Fruit fly (Drosophila melanogaster) whole organism, embryonic: ENCODE results near the gene CG14805.
A peak's percentile ranks its signal among the peaks of the same experiment; 100 is the strongest.

Experiments used
- BtbVII ChIP-seq: fragments of 200-800 bp; sonication (Bioruptor generic); optimal IDR thresholded peaks from 3 replicates; lab custom pipeline; 2017; ENCODE audit warnings: missing biosample characterization, mild to moderate bottlenecking, missing genetic modification characterization
- C15 ChIP-seq: fragments of 200-800 bp; sonication (Bioruptor generic); IDR thresholded peaks from 3 replicates; pipeline ENCODE4 v1.3.6; 2022; ENCODE audit warnings: missing biosample characterization, missing genetic modification characterization
- CG11398 ChIP-seq: fragments of 200-800 bp; sonication (Bioruptor generic); optimal IDR thresholded peaks from 2 replicates; lab custom pipeline; 2016; ENCODE audit warnings: missing biosample characterization, missing genetic modification characterization
- CG14860 ChIP-seq: fragments of 200-800 bp; sonication (Bioruptor generic); IDR thresholded peaks from 3 replicates; pipeline ENCODE4 v1.3.6; 2022; ENCODE audit warnings: missing biosample characterization, missing genetic modification characterization; ENCODE audit not compliant: partially characterized antibody
- CG17361 ChIP-seq: fragments of 200-800 bp; sonication (Bioruptor generic); IDR thresholded peaks from 3 replicates; pipeline ENCODE4 v1.3.6; 2022; ENCODE audit warnings: missing biosample characterization, missing genetic modification characterization
- CG17385 ChIP-seq: fragments of 200-800 bp; sonication (Bioruptor generic); optimal IDR thresholded peaks from 3 replicates; lab custom pipeline; 2018; ENCODE audit warnings: missing biosample characterization, mild to moderate bottlenecking, missing genetic modification characterization
- CG17568 ChIP-seq: fragments of 200-800 bp; sonication (Bioruptor generic); optimal IDR thresholded peaks from 2 replicates; lab custom pipeline; 2018; ENCODE audit warnings: missing biosample characterization, mild to moderate bottlenecking, missing genetic modification characterization, moderate library complexity
- CG2116 ChIP-seq: fragments of 200-800 bp; sonication (Bioruptor generic); optimal IDR thresholded peaks from 3 replicates; lab custom pipeline; 2018; ENCODE audit warnings: missing biosample characterization, mild to moderate bottlenecking, missing genetic modification characterization
- CG31441 ChIP-seq: fragments of 200-800 bp; sonication (Bioruptor generic); IDR thresholded peaks from 2 replicates; pipeline ENCODE4 v1.3.6; 2022; ENCODE audit warnings: missing biosample characterization, missing genetic modification characterization
- CG32767 ChIP-seq: fragments of 200-800 bp; sonication (Bioruptor generic); IDR thresholded peaks from 2 replicates; pipeline ENCODE4 v1.3.6; 2022; ENCODE audit warnings: missing biosample characterization, missing genetic modification characterization
- CG4360 ChIP-seq: fragments of 200-800 bp; sonication (Bioruptor generic); IDR thresholded peaks from 2 replicates; pipeline ENCODE4 v1.3.6; 2022; ENCODE audit warnings: missing biosample characterization, missing genetic modification characterization
- CG43689 ChIP-seq: fragments of 200-800 bp; sonication (Bioruptor generic); IDR thresholded peaks from 2 replicates; pipeline ENCODE4 v1.3.6; 2022; ENCODE audit warnings: missing biosample characterization, missing genetic modification characterization
- CG4854 ChIP-seq: fragments of 200-800 bp; sonication (Bioruptor generic); optimal IDR thresholded peaks from 2 replicates; lab custom pipeline; 2016; ENCODE audit warnings: missing biosample characterization, missing genetic modification characterization, inconsistent platforms
- CG5180 ChIP-seq: fragments of 200-800 bp; sonication (Bioruptor generic); optimal IDR thresholded peaks from 3 replicates; lab custom pipeline; 2017; ENCODE audit warnings: missing biosample characterization, missing genetic modification characterization, mild to moderate bottlenecking, moderate library complexity, missing genetic modification reagents
- CG6254 ChIP-seq: fragments of 200-800 bp; sonication (Bioruptor generic); optimal IDR thresholded peaks from 3 replicates; lab custom pipeline; 2017; ENCODE audit warnings: mild to moderate bottlenecking, missing biosample characterization, missing genetic modification reagents, missing genetic modification characterization
- CG6654 ChIP-seq: fragments of 200-800 bp; sonication (Bioruptor generic); optimal IDR thresholded peaks from 2 replicates; lab custom pipeline; 2017; ENCODE audit warnings: missing biosample characterization, mild to moderate bottlenecking, missing genetic modification characterization
- CG7786 ChIP-seq: fragments of 200-800 bp; sonication (Bioruptor generic); optimal IDR thresholded peaks from 2 replicates; lab custom pipeline; 2016; ENCODE audit warnings: missing biosample characterization, missing genetic modification characterization
- CG9797 ChIP-seq: fragments of 200-800 bp; sonication (Bioruptor generic); optimal IDR thresholded peaks from 3 replicates; lab custom pipeline; 2018; ENCODE audit warnings: missing biosample characterization, mild to moderate bottlenecking, missing genetic modification characterization
- CG9817 ChIP-seq: fragments of 200-800 bp; sonication (Bioruptor generic); optimal IDR thresholded peaks from 2 replicates; lab custom pipeline; 2018; ENCODE audit warnings: missing biosample characterization, mild to moderate bottlenecking, missing genetic modification characterization, moderate library complexity
- CG9932 ChIP-seq: fragments of 200-800 bp; sonication (Bioruptor generic); IDR thresholded peaks from 2 replicates; pipeline ENCODE4 v1.3.6; 2022; ENCODE audit warnings: missing biosample characterization, missing genetic modification characterization
- Dbx ChIP-seq: fragments of 200-800 bp; sonication (Bioruptor generic); IDR thresholded peaks from 3 replicates; pipeline ENCODE4 v1.3.6; 2022; ENCODE audit warnings: missing biosample characterization, missing genetic modification characterization
- Gug ChIP-seq: fragments of 200-800 bp; sonication (Bioruptor generic); IDR thresholded peaks from 4 replicates; pipeline ENCODE4 v1.3.6; 2022; ENCODE audit warnings: missing biosample characterization, missing genetic modification characterization
- H15 ChIP-seq: fragments of 200-800 bp; sonication (Bioruptor generic); IDR thresholded peaks from 3 replicates; pipeline ENCODE4 v1.3.6; 2022; ENCODE audit warnings: missing biosample characterization, missing genetic modification characterization
- HmgZ ChIP-seq: fragments of 200-800 bp; sonication (Bioruptor generic); optimal IDR thresholded peaks from 2 replicates; lab custom pipeline; 2018; ENCODE audit warnings: missing biosample characterization, mild to moderate bottlenecking, missing genetic modification characterization
- Hmr ChIP-seq: fragments of 200-800 bp; sonication (Bioruptor generic); optimal IDR thresholded peaks from 3 replicates; lab custom pipeline; 2017; ENCODE audit warnings: mild to moderate bottlenecking, missing biosample characterization, missing genetic modification reagents, missing genetic modification characterization
- Hr3 ChIP-seq: fragments of 200-800 bp; sonication (Bioruptor generic); optimal IDR thresholded peaks from 3 replicates; lab custom pipeline; 2016; ENCODE audit warnings: missing biosample characterization, missing genetic modification characterization
- Kr ChIP-seq: fragments of 200-800 bp; sonication (Bioruptor generic); optimal IDR thresholded peaks from 2 replicates; lab custom pipeline; 2017; ENCODE audit warnings: missing biosample characterization, mild to moderate bottlenecking, missing genetic modification characterization
- MTF-1 ChIP-seq: fragments of 200-800 bp; sonication (Bioruptor generic); optimal IDR thresholded peaks from 2 replicates; lab custom pipeline; 2018; ENCODE audit warnings: missing biosample characterization, mild to moderate bottlenecking, missing genetic modification characterization, borderline replicate concordance
- Oli ChIP-seq: fragments of 200-800 bp; sonication (Bioruptor generic); optimal IDR thresholded peaks from 2 replicates; lab custom pipeline; 2018; ENCODE audit warnings: missing biosample characterization, mild to moderate bottlenecking, missing genetic modification characterization, moderate library complexity
- Pdp1 ChIP-seq, 2 experiments: fragments of 200-800 bp; sonication (Bioruptor generic); optimal IDR thresholded peaks; 3 replicates each; lab custom pipeline; 2016; ENCODE audit warnings: missing biosample characterization in 2 of 2, missing genetic modification characterization in 2 of 2, mild to moderate bottlenecking in 1 of 2, moderate library complexity in 1 of 2
- Six4 ChIP-seq: fragments of 200-800 bp; sonication (Bioruptor generic); optimal IDR thresholded peaks from 2 replicates; lab custom pipeline; 2016; ENCODE audit warnings: missing biosample characterization, missing genetic modification characterization
- Sox102F ChIP-seq: fragments of 200-800 bp; sonication (Bioruptor generic); optimal IDR thresholded peaks from 2 replicates; lab custom pipeline; 2018; ENCODE audit warnings: missing biosample characterization, mild to moderate bottlenecking, missing genetic modification characterization, moderate library complexity
- TFAM ChIP-seq: fragments of 200-800 bp; sonication (Bioruptor generic); optimal IDR thresholded peaks from 2 replicates; lab custom pipeline; 2017; ENCODE audit warnings: missing biosample characterization, missing genetic modification characterization, inconsistent platforms
- Tbp ChIP-seq: fragments of >200 bp; optimal IDR thresholded peaks from 2 replicates; lab custom pipeline; 2018; ENCODE audit warnings: missing biosample characterization, missing genetic modification characterization
- az2 ChIP-seq: fragments of 200-800 bp; sonication (Bioruptor generic); optimal IDR thresholded peaks from 3 replicates; lab custom pipeline; 2016; ENCODE audit warnings: missing biosample characterization, missing genetic modification characterization
- bab2 ChIP-seq: fragments of 200-800 bp; sonication (Bioruptor generic); optimal IDR thresholded peaks from 2 replicates; lab custom pipeline; 2016; ENCODE audit warnings: missing biosample characterization, missing genetic modification characterization
- bcd ChIP-seq: fragments of 200-800 bp; sonication (Bioruptor generic); optimal IDR thresholded peaks from 2 replicates; lab custom pipeline; 2017; ENCODE audit warnings: missing biosample characterization, mild to moderate bottlenecking, missing genetic modification characterization
- dati ChIP-seq: fragments of 200-800 bp; sonication (Bioruptor generic); IDR thresholded peaks from 2 replicates; pipeline ENCODE4 v1.3.6; 2022; ENCODE audit warnings: missing biosample characterization, missing genetic modification characterization
- hkb ChIP-seq, 2 experiments: fragments of 200-800 bp in 1 of 2; fragments of >200 bp in 1 of 2; sonication (Bioruptor generic) in 1 of 2; IDR thresholded peaks in 1 of 2; optimal IDR thresholded peaks in 1 of 2; 2 replicates each; pipeline versions ENCODE4 v1.3.6 to Lab custom; 2017 to 2022; ENCODE audit warnings: missing biosample characterization in 1 of 2, missing genetic modification characterization in 1 of 2
- ken ChIP-seq: fragments of 200-800 bp; sonication (Bioruptor generic); IDR thresholded peaks from 3 replicates; pipeline ENCODE4 v1.3.6; 2022; ENCODE audit warnings: missing biosample characterization, missing genetic modification characterization
- lbe ChIP-seq: fragments of 200-800 bp; sonication (Bioruptor generic); optimal IDR thresholded peaks from 2 replicates; lab custom pipeline; 2016; ENCODE audit warnings: missing biosample characterization, mild to moderate bottlenecking, missing genetic modification characterization
- lmd ChIP-seq: fragments of 200-800 bp; sonication (Bioruptor generic); IDR thresholded peaks from 2 replicates; pipeline ENCODE4 v1.3.6; 2022; ENCODE audit warnings: missing biosample characterization, missing genetic modification characterization
- pan ChIP-seq, 4 experiments: fragments of >200 bp in 3 of 4; fragments of 200-800 bp in 1 of 4; sonication (Bioruptor generic) in 1 of 4; optimal IDR thresholded peaks in 3 of 4; IDR thresholded peaks in 1 of 4; 2 replicates each; pipeline versions ENCODE4 v1.3.6 to Lab custom; 2017 to 2022; ENCODE audit warnings: missing biosample characterization in 2 of 4, missing genetic modification characterization in 2 of 4, mixed read lengths in 1 of 4
- pho ChIP-seq: fragments of 200-800 bp; sonication (Bioruptor generic); optimal IDR thresholded peaks from 2 replicates; lab custom pipeline; 2016; ENCODE audit warnings: missing biosample characterization, missing genetic modification characterization
- pzg ChIP-seq: fragments of 200-800 bp; sonication (Bioruptor generic); optimal IDR thresholded peaks from 3 replicates; lab custom pipeline; 2018; ENCODE audit warnings: missing biosample characterization, mild to moderate bottlenecking, missing genetic modification characterization, moderate library complexity
- sisA ChIP-seq: fragments of 200-800 bp; sonication (Bioruptor generic); IDR thresholded peaks from 2 replicates; pipeline ENCODE4 v1.3.6; 2022; ENCODE audit warnings: missing biosample characterization, missing genetic modification characterization
- tin ChIP-seq: fragments of 200-800 bp; sonication (Bioruptor generic); optimal IDR thresholded peaks from 3 replicates; lab custom pipeline; 2016; ENCODE audit warnings: missing biosample characterization, missing genetic modification characterization
- tio ChIP-seq: fragments of 200-800 bp; sonication (Bioruptor generic); optimal IDR thresholded peaks from 2 replicates; lab custom pipeline; 2017; ENCODE audit warnings: missing biosample characterization, missing genetic modification characterization, inconsistent platforms
- wor ChIP-seq: fragments of 200-800 bp; sonication (Bioruptor generic); IDR thresholded peaks from 2 replicates; pipeline ENCODE4 v1.3.6; 2022; ENCODE audit warnings: missing biosample characterization, missing genetic modification characterization

Gene CG14805

DNA sequence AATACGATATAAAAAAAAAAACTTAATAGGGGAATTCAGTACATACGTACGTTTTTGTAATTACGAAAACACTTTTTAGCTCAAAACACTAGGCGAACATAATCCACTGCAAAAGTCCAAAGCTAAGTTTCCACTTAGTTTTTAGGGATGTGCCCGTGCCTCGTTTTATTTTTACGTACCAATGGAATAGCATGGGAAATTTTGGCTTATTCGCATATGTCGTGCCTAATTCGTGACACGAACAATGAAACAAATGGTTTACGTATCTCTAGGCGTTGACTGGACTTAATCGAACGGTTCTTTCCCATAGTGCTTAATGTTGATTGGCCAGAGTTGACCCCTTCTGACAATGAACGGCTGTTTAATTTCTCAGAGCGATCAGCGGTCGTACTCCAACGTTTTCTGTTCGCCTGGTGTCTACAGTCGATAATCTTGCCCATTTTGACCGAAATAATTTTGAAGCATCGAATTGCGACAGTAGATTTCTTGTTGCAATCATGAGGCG is 2.5 kb downstream of the CG14805 start, which contains the start of gene CG14818 (continued):
- TF ChIP-seq CG9932 (peak; percentile 78), CG2116 (GFP tag; lab: Kevin White, UChicago) (peak; percentile 4), CG4360 (no peak), CG9817 (peak; percentile 78), H15 (GFP tag; lab: Robert Waterston, UW) (no peak; the same call in 2 of the 3 replicates), CG6254 (GFP tag; lab: Kevin White, UChicago) (no peak), BtbVII (GFP tag; lab: Kevin White, UChicago) (peak; percentile 25), CG11398 (GFP tag; lab: Kevin White, UChicago) (peak; percentile 36), pho (GFP tag; lab: Kevin White, UChicago) (peak; percentile 41), lbe (peak; percentile 54), wor (GFP tag; lab: Robert Waterston, UW) (no peak), lmd (GFP tag; lab: Robert Waterston, UW) (peak; percentile 72), sisA (peak; percentile 52), dati (GFP tag; lab: Robert Waterston, UW) (no peak), CG9797 (no peak), HmgZ (tag; lab: Kevin White, UChicago) (peak; percentile 60), TFAM (no peak), Six4 (GFP tag; lab: Kevin White, UChicago) (peak; percentile 15), az2 (GFP tag; lab: Kevin White, UChicago) (peak; percentile 42), Dbx (GFP tag; lab: Robert Waterston, UW) (peak; percentile 72), Tbp (GFP tag; lab: Kevin White, UChicago) (no peak), tio (GFP tag; lab: Kevin White, UChicago) (no peak), CG32767 (no peak), CG17385 (GFP tag; lab: Kevin White, UChicago) (peak; percentile 53), CG6654 (peak; percentile 17), tin (GFP tag; lab: Kevin White, UChicago) (peak; percentile 49), CG4854 (GFP tag; lab: Kevin White, UChicago) (no peak), Sox102F (GFP tag; lab: Kevin White, UChicago) (no peak), Hr3 (GFP tag; lab: Kevin White, UChicago) (peak; percentile 20), C15 (no peak), bab2 (GFP tag; lab: Kevin White, UChicago) (peak; percentile 44), Oli (tag; lab: Kevin White, UChicago) (peak; percentile 34), CG14860 (peak; percentile 82), bcd (peak; percentile 48), CG17361 (GFP tag; lab: Robert Waterston, UW) (peak; percentile 65), MTF-1 (GFP tag; lab: Kevin White, UChicago) (no peak), CG31441 (GFP tag; lab: Robert Waterston, UW) (no peak; the same call in 1 of the 2 replicates), CG43689 (GFP tag; lab: Robert Waterston, UW) (0 out of 2 replicates have a peak, but pooled peaks have one; percentile 22), CG7786 (GFP tag; lab: Kevin White, UChicago) (peak; percentile 74), CG17568 (no peak), CG5180 (no peak), Hmr (GFP tag; lab: Kevin White, UChicago) (peak; percentile 70), Pdp1 (GFP tag; optimal IDR thresholded peaks at IDR 0.05; lab: Kevin White, UChicago) (peak; percentile 36 to 63), Gug (GFP tag; lab: Robert Waterston, UW) (peak; percentile 67; the same call in 3 of the 4 replicates), hkb (optimal IDR thresholded peaks at IDR 0.05; lab: Kevin White, UChicago) (no peak), hkb (GFP tag; IDR thresholded peaks at IDR 0.05; lab: Robert Waterston, UW) (no peak), pan (optimal IDR thresholded peaks at IDR 0.05; lab: Kevin White, UChicago) (no peak), pan (GFP tag; optimal IDR thresholded peaks at IDR 0.05 in 1 of 2, IDR thresholded peaks at IDR 0.05 in 1 of 2) (peak in 1 of 2 experiments; percentile 73), Kr (GFP tag; lab: Kevin White, UChicago) (no peak), pzg (peak; percentile 32), ken (GFP tag; lab: Robert Waterston, UW) (peak; percentile 67; the same call in 2 of the 3 replicates)
